Worm (Caenorhabditis elegans) whole organism, midembryonic: ENCODE measurements around the gene C34F11.5.
"Not testable (repeated sequence)": the region's sequence is repeated elsewhere in the genome, so short reads cannot be mapped to it uniquely, and the experiment has no call there.

Experiments
- T22C8.4 ChIP-seq: fragments of 200-800 bp; sonication (Bioruptor generic); IDR thresholded peaks from 2 replicates; pipeline ENCODE4 v1.3.6; 2022; ENCODE audit warnings: missing genetic modification characterization, missing compliant biosample characterization
- cog-1 ChIP-seq: sonication (generic microtip); optimal IDR thresholded peaks from 2 replicates; lab custom pipeline; 2016; ENCODE audit warnings: missing genetic modification characterization, missing compliant biosample characterization
- flt-1 ChIP-seq: fragments of 200-800 bp; sonication (Bioruptor generic); IDR thresholded peaks from 2 replicates; pipeline ENCODE4 v1.3.6; 2022; ENCODE audit warnings: missing genetic modification characterization, missing compliant biosample characterization
- klf-2 ChIP-seq: fragments of 200-800 bp; sonication (Bioruptor generic); conservative IDR thresholded peaks from 2 replicates; pipeline ENCODE4 v1.3.6; 2022; ENCODE audit warnings: missing genetic modification reagents, missing genetic modification characterization, missing compliant biosample characterization
- med-1 ChIP-seq: sonication (generic microtip); optimal IDR thresholded peaks from 2 replicates; lab custom pipeline; 2017; ENCODE audit warnings: missing genetic modification characterization, mild to moderate bottlenecking, missing compliant biosample characterization, antibody characterized with exemption, missing genetic modification reagents; ENCODE audit not compliant: insufficient read depth
- ref-1 ChIP-seq: fragments of 200-800 bp; sonication (Bioruptor generic); conservative IDR thresholded peaks from 2 replicates; pipeline ENCODE4 v1.3.6; 2022; ENCODE audit warnings: missing genetic modification reagents, missing genetic modification characterization, missing compliant biosample characterization
- tab-1 ChIP-seq: fragments of 200-800 bp; sonication (Bioruptor generic); IDR thresholded peaks from 2 replicates; pipeline ENCODE4 v1.3.6; 2022; ENCODE audit warnings: missing genetic modification characterization, missing compliant biosample characterization
- ztf-23 ChIP-seq: fragments of 200-800 bp; sonication (Bioruptor generic); IDR thresholded peaks from 2 replicates; pipeline ENCODE4 v1.3.6; 2022; ENCODE audit warnings: missing genetic modification reagents, missing genetic modification characterization, missing compliant biosample characterization
- ztf-29 ChIP-seq: fragments of 200-800 bp; sonication (Bioruptor generic); IDR thresholded peaks from 2 replicates; pipeline ENCODE4 v1.3.6; 2022; ENCODE audit warnings: missing genetic modification reagents, missing genetic modification characterization, missing compliant biosample characterization

C34F11.5 gene

DNA sequence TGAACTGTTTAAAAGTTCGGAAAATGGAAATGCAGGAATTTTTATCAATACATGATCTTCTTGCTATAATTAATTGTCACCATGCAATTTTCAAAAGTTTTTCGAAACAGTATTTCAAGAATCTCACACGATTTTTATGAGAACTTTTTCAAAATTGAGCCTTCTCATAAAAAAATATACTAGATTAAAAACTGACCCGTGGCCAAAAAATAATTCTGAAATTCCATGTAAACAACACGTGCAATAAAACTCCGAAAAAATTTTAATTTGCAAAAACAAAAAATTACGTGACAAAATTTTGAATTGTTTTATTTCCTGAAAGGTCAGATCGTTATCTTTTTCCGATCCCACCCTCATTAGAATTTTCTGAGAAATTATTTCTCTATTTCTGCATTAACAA, at the start of gene C34F11.5:
Gene C34F11.5 (plus strand): TSS at position 301 of the 400 bp plus-strand sequence.
- no peak for TF ChIP-seq T22C8.4 (GFP tag; lab: Robert Waterston, UW)
- no peak for TF ChIP-seq flt-1 (GFP tag; lab: Robert Waterston, UW)
- TF ChIP-seq tab-1 (GFP tag; lab: Robert Waterston, UW), result no peak
- no peak for TF ChIP-seq ref-1 (GFP tag; lab: Robert Waterston, UW)
- TF ChIP-seq ztf-29, result no peak
- TF ChIP-seq cog-1 (tag; lab: Kevin White, UChicago), result no peak

DNA sequence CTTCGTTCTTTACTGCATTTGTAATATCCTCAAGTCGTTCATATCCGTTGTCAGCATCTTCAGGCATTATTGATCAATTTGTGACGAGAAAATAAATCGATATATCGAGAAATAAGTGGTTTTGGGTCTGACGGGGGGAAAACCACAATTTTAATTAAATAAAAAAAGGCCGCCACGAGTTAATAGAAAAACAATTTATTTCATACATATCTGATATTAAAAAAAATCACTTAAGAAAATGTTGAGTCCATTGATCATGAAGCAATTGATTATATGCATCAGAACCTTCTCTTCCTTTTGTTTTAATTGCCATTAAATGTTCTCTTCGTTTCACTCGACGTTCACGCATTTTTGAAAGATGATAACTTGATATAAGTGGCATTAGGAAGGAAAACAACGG, 47.3 kb upstream of the C34F11.5 start, which contains the start of gene F58A6.5:
Gene F58A6.5 (minus strand): TSS at position 101 of the 400 bp plus-strand sequence.
- TF ChIP-seq tab-1 (GFP tag; lab: Robert Waterston, UW) (no peak), ztf-29 (no peak), T22C8.4 (GFP tag; lab: Robert Waterston, UW) (no peak), ref-1 (GFP tag; lab: Robert Waterston, UW) (no peak), med-1 (no peak), cog-1 (tag; lab: Kevin White, UChicago) (no peak), flt-1 (GFP tag; lab: Robert Waterston, UW) (no peak), klf-2 (GFP tag; lab: Robert Waterston, UW) (no peak), ztf-23 (GFP tag; lab: Robert Waterston, UW) (no peak)

DNA sequence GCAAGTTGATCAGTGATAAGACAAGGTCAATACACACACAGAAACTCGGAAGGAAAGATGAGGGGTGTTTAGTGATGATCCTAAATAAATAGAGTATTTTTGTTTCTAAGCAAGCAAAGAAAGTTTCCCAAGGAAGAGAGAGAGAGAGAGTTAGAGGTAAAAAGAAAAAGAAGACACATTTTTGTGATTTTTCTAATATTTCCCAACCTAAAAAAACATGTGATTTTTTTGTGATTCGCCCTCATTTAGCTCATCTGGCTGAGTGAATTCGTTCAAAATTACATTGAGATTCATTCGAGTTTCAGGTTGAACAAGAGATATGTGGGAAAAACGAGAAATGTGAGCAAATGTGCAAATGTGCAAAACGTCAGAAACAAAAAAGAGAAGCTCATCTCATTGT, 44.8 kb upstream of the C34F11.5 start, which contains the start of gene srb-16:
Gene srb-16 (minus strand): TSS at position 101 of the 400 bp plus-strand sequence.
- TF ChIP-seq ztf-29 (no peak), cog-1 (tag; lab: Kevin White, UChicago) (no peak), med-1 (no peak), flt-1 (GFP tag; lab: Robert Waterston, UW) (no peak), ztf-23 (GFP tag; lab: Robert Waterston, UW) (no peak), tab-1 (GFP tag; lab: Robert Waterston, UW) (no peak), ref-1 (GFP tag; lab: Robert Waterston, UW) (no peak), klf-2 (GFP tag; lab: Robert Waterston, UW) (no peak), T22C8.4 (GFP tag; lab: Robert Waterston, UW) (no peak)

DNA sequence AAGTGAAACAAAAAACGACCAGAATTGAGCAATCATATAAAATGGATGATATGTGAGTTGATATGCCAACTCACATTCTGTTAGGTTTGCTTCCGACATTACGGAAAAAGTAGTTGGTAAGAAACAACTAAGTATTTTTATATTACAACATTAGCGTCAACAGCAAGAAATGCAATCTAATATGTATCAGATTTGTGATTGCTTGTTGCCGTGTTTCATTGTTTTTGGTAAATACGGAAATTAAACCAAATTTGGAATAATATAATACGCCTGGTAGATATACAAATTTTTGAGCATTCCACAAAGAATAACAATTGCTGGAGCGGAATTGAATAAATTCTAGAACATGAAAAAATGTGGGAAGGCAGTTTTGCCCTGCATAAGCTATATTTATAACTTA, 41.1 kb upstream of the C34F11.5 start, which contains the start of gene srb-12:
Gene srb-12 (minus strand): TSS at position 101 of the 400 bp plus-strand sequence.
- TF ChIP-seq ref-1 (GFP tag; lab: Robert Waterston, UW) (no peak), ztf-29 (no peak), med-1 (no peak), ztf-23 (GFP tag; lab: Robert Waterston, UW) (no peak), tab-1 (GFP tag; lab: Robert Waterston, UW) (no peak), T22C8.4 (GFP tag; lab: Robert Waterston, UW) (no peak), cog-1 (tag; lab: Kevin White, UChicago) (no peak), klf-2 (GFP tag; lab: Robert Waterston, UW) (no peak), flt-1 (GFP tag; lab: Robert Waterston, UW) (no peak)

DNA sequence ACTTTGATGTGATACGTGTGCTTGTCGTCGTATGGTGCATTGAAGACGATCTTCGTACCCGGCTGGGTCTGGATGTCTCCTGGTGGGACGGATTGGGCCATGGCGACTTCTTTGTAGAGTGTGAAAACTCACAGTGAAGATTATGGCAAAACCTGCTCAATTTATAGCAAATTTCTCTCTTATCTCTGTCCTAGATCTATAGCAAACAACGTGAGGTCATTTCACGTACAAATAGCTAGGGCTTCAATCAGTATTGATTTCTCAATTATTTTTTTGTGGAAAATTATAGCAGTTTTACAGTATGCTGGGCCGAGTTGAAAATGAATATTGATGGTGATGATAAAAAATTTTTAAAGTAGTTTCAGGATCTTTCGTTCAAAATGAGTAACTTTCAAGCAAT, 38.6 kb upstream of the C34F11.5 start, which contains the start of gene msp-45:
Gene msp-45 (minus strand): TSS at position 101 of the 400 bp plus-strand sequence.
- no peak for TF ChIP-seq tab-1 (GFP tag; lab: Robert Waterston, UW)
- no peak for TF ChIP-seq ref-1 (GFP tag; lab: Robert Waterston, UW)
- TF ChIP-seq flt-1 (GFP tag; lab: Robert Waterston, UW), result no peak
- TF ChIP-seq ztf-29, result no peak
- no peak for TF ChIP-seq med-1
- TF ChIP-seq cog-1 (tag; lab: Kevin White, UChicago), result no peak

DNA sequence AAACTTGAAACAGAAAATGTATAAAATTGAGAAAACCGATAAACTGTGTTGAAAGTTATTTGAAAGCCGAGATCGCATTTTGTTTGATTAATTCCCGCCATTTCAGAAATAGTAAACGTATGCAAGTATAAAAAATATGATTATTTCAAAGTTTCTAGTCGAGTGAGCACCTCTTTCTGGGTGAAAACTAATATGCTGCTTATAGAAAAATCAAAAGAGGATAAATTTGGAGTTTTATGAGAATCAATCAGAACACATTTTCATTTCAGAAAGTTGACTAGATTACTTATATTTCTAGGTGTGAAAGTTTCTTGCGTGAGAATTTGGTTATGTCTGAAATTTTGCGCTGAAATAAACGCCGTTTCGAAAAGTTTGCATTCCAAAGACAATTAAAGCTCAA, 38.1 kb upstream of the C34F11.5 start, which contains the start of gene srb-13:
Gene srb-13 (minus strand): TSS at position 101 of the 400 bp plus-strand sequence.
- TF ChIP-seq ref-1 (GFP tag; lab: Robert Waterston, UW) (no peak), med-1 (no peak), ztf-23 (GFP tag; lab: Robert Waterston, UW) (no peak), tab-1 (GFP tag; lab: Robert Waterston, UW) (no peak), T22C8.4 (GFP tag; lab: Robert Waterston, UW) (no peak), cog-1 (tag; lab: Kevin White, UChicago) (no peak), klf-2 (GFP tag; lab: Robert Waterston, UW) (no peak), ztf-29 (no peak), flt-1 (GFP tag; lab: Robert Waterston, UW) (no peak)

DNA sequence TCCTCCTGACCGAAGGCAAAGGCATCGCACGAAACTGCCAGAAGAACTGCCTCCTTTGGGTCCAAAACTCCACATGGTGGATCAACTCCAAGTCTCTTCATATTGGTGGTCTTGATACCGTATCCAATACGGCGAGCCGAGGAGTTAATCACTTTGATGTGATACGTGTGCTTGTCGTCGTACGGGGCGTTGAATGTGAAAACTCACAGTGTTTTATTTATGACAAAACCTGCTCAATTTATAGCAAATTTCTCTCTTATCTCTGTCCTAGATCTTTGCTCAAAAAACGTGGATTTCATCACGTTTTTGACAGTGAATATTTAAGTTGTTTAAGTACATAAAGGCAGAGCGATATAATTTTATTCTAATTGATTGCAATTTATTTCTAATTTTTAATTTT, 36.8 kb upstream of the C34F11.5 start, which contains the start of gene F58A6.9:
Gene F58A6.9 (minus strand): TSS at position 101 of the 400 bp plus-strand sequence.
- not testable (repeated sequence) for TF ChIP-seq tab-1 (GFP tag; lab: Robert Waterston, UW); med-1; ref-1 (GFP tag; lab: Robert Waterston, UW)

DNA sequence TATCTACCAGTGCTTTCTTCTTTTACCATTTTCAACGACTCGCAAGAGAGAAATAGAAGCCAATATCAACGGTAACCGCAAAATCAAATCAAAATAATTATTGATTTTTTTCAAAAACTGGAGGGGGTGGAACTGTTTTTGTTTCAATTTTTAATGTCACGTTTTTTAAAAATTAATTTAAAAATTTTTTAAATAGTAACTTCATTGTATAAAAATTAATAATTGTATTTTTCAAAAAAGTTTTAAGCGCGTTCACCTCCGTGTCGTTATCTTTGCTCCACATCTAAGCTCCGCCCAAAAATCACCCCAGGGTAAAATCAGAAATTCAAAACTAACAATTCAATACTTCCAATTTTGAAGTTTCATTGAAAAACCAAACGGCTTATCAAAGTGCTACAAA, 34.5 kb upstream of the C34F11.5 start, which contains the start of gene C27D6.11:
Gene C27D6.11 (minus strand): TSS at position 101 of the 400 bp plus-strand sequence.
- no peak for TF ChIP-seq tab-1 (GFP tag; lab: Robert Waterston, UW)
- no peak for TF ChIP-seq cog-1 (tag; lab: Kevin White, UChicago)
- TF ChIP-seq ztf-29, result no peak
- TF ChIP-seq ref-1 (GFP tag; lab: Robert Waterston, UW), result no peak

DNA sequence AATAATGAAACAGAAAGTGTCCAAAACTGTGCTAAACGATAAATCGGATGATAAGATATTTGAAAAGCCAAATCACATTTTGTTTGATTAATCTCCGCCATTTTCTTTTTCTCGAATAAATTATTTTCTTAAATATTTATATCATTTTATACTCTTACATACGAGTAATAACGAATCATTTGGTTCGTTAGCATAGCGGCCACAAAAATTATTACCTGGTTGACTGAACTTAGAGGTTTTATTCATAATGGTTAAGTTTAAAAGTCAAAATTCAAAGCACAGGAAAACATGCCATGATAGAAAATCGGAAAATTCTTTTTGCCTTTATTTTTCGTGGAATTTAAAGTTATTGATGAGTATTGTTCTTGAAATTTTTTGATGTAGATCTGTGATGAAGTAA, 32.3 kb upstream of the C34F11.5 start, which contains the start of gene srb-5:
Gene srb-5 (minus strand): TSS at position 101 of the 400 bp plus-strand sequence.
- TF ChIP-seq ztf-29 (no peak), med-1 (no peak), T22C8.4 (GFP tag; lab: Robert Waterston, UW) (no peak), cog-1 (tag; lab: Kevin White, UChicago) (no peak), flt-1 (GFP tag; lab: Robert Waterston, UW) (no peak), ref-1 (GFP tag; lab: Robert Waterston, UW) (no peak), klf-2 (GFP tag; lab: Robert Waterston, UW) (no peak), tab-1 (GFP tag; lab: Robert Waterston, UW) (no peak), ztf-23 (GFP tag; lab: Robert Waterston, UW) (no peak)

DNA sequence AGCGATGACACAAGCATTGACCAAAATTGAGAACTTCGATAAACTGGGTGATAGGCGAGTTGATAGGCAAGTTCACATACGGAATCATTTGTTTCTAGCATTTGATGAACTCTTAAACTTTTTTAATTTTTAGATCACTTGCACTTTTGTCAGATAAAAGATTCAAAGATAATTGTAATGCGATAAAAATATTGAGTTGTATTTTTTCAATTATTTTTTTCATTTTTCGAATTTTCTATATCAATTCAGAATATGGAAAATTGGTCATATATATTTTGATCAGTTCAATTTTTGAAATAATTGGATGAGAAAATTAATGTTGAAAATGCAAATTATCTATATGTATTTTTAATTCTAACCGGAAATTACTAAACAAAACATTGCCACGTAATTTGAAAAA, 28.9 kb upstream of the C34F11.5 start, which contains the start of gene srb-3:
Gene srb-3 (minus strand): TSS at position 101 of the 400 bp plus-strand sequence.
- TF ChIP-seq cog-1 (tag; lab: Kevin White, UChicago), result no peak
- no peak for TF ChIP-seq flt-1 (GFP tag; lab: Robert Waterston, UW)
